Fruit fly (Drosophila melanogaster) whole organism, embryonic: ENCODE results near the gene CG11698.

ENCODE experiments used
- C15 ChIP-seq: fragments of 200-800 bp; sonication (Bioruptor generic); IDR thresholded peaks from 3 replicates; pipeline ENCODE4 v1.3.6; 2022; ENCODE audit warnings: missing biosample characterization, missing genetic modification characterization
- CG10565 ChIP-seq: fragments of 200-800 bp; sonication (Bioruptor generic); optimal IDR thresholded peaks from 3 replicates; lab custom pipeline; 2016; ENCODE audit warnings: missing biosample characterization, mild to moderate bottlenecking, missing genetic modification characterization
- CG10654 ChIP-seq: fragments of 200-800 bp; sonication (Bioruptor generic); optimal IDR thresholded peaks from 2 replicates; lab custom pipeline; 2016; ENCODE audit warnings: missing biosample characterization, missing genetic modification characterization
- CG11085 ChIP-seq: fragments of 200-800 bp; sonication (Bioruptor generic); IDR thresholded peaks from 2 replicates; pipeline ENCODE4 v1.3.6; 2022; ENCODE audit warnings: missing biosample characterization, missing genetic modification characterization
- CG12219 ChIP-seq: fragments of 200-800 bp; sonication (Bioruptor generic); optimal IDR thresholded peaks from 3 replicates; lab custom pipeline; 2018; ENCODE audit warnings: missing biosample characterization, mild to moderate bottlenecking, missing genetic modification characterization
- CG1233 ChIP-seq: fragments of 200-800 bp; sonication (Bioruptor generic); optimal IDR thresholded peaks from 4 replicates; lab custom pipeline; 2018; ENCODE audit warnings: missing biosample characterization, mild to moderate bottlenecking, missing genetic modification characterization
- CG14710 ChIP-seq: fragments of 200-800 bp; sonication (Bioruptor generic); optimal IDR thresholded peaks from 3 replicates; lab custom pipeline; 2019; ENCODE audit warnings: missing biosample characterization, mild to moderate bottlenecking, missing genetic modification characterization, moderate library complexity
- CG1603 ChIP-seq: fragments of 200-800 bp; sonication (Bioruptor generic); optimal IDR thresholded peaks from 2 replicates; lab custom pipeline; 2019; ENCODE audit warnings: missing biosample characterization, mild to moderate bottlenecking, missing genetic modification characterization, moderate library complexity
- CG2116 ChIP-seq: fragments of 200-800 bp; sonication (Bioruptor generic); optimal IDR thresholded peaks from 3 replicates; lab custom pipeline; 2018; ENCODE audit warnings: missing biosample characterization, mild to moderate bottlenecking, missing genetic modification characterization
- CG3065 ChIP-seq: fragments of 200-800 bp; sonication (Bioruptor generic); optimal IDR thresholded peaks from 2 replicates; lab custom pipeline; 2016; ENCODE audit warnings: missing biosample characterization, missing genetic modification characterization
- CG3726 ChIP-seq: fragments of 200-800 bp; sonication (Bioruptor generic); IDR thresholded peaks from 3 replicates; pipeline ENCODE4, ENCODE4 v1.3.6; 2022; ENCODE audit warnings: missing biosample characterization, missing genetic modification characterization
- CG4328 ChIP-seq: fragments of 200-800 bp; sonication (Bioruptor generic); optimal IDR thresholded peaks from 3 replicates; lab custom pipeline; 2017; ENCODE audit warnings: missing biosample characterization, missing genetic modification reagents, missing genetic modification characterization
- CG5953 ChIP-seq: fragments of 200-800 bp; sonication (Bioruptor generic); IDR thresholded peaks from 2 replicates; pipeline ENCODE4 v1.3.6; 2022; ENCODE audit warnings: missing biosample characterization, missing genetic modification characterization
- CG6683 ChIP-seq: fragments of 200-800 bp; sonication (Bioruptor generic); optimal IDR thresholded peaks from 2 replicates; lab custom pipeline; 2017; ENCODE audit warnings: missing biosample characterization, mild to moderate bottlenecking, missing genetic modification characterization, missing genetic modification reagents
- CG7839 ChIP-seq: fragments of 200-800 bp; sonication (Bioruptor generic); optimal IDR thresholded peaks from 3 replicates; lab custom pipeline; 2018; ENCODE audit warnings: missing biosample characterization, mild to moderate bottlenecking, missing genetic modification characterization, moderate library complexity
- CG9609 ChIP-seq: fragments of 200-800 bp; sonication (Bioruptor generic); optimal IDR thresholded peaks from 3 replicates; lab custom pipeline; 2016; ENCODE audit warnings: missing biosample characterization, missing genetic modification characterization
- CG9797 ChIP-seq: fragments of 200-800 bp; sonication (Bioruptor generic); optimal IDR thresholded peaks from 3 replicates; lab custom pipeline; 2018; ENCODE audit warnings: missing biosample characterization, mild to moderate bottlenecking, missing genetic modification characterization
- CG9932 ChIP-seq: fragments of 200-800 bp; sonication (Bioruptor generic); IDR thresholded peaks from 2 replicates; pipeline ENCODE4 v1.3.6; 2022; ENCODE audit warnings: missing biosample characterization, missing genetic modification characterization
- Dfd ChIP-seq, 2 experiments: fragments of >200 bp; optimal IDR thresholded peaks; 2 replicates each; lab custom pipeline; 2017; ENCODE audit warnings: missing biosample characterization in 2 of 2, missing genetic modification characterization in 2 of 2
- Dip3 ChIP-seq: fragments of 200-800 bp; sonication (Bioruptor generic); optimal IDR thresholded peaks from 3 replicates; lab custom pipeline; 2016; ENCODE audit warnings: missing biosample characterization, missing genetic modification characterization
- Ets97D ChIP-seq: fragments of 200-800 bp; sonication (Bioruptor generic); optimal IDR thresholded peaks from 3 replicates; lab custom pipeline; 2016; ENCODE audit warnings: missing biosample characterization, missing genetic modification characterization
- Fer1 ChIP-seq: fragments of 200-800 bp; sonication (Bioruptor generic); optimal IDR thresholded peaks from 2 replicates; lab custom pipeline; 2017; ENCODE audit warnings: missing biosample characterization, mild to moderate bottlenecking, missing genetic modification characterization
- H15 ChIP-seq: fragments of 200-800 bp; sonication (Bioruptor generic); IDR thresholded peaks from 3 replicates; pipeline ENCODE4 v1.3.6; 2022; ENCODE audit warnings: missing biosample characterization, missing genetic modification characterization
- HHEX ChIP-seq: fragments of 200-800 bp; sonication (Bioruptor generic); optimal IDR thresholded peaks from 3 replicates; lab custom pipeline; 2017; ENCODE audit warnings: missing biosample characterization, mild to moderate bottlenecking, missing genetic modification characterization, missing genetic modification reagents
- HLHmδ ChIP-seq: fragments of 200-800 bp; sonication (Bioruptor generic); optimal IDR thresholded peaks from 2 replicates; lab custom pipeline; 2018; ENCODE audit warnings: missing biosample characterization, mild to moderate bottlenecking, missing genetic modification characterization, moderate library complexity
- HmgD ChIP-seq: fragments of 200-800 bp; sonication (Bioruptor generic); optimal IDR thresholded peaks from 3 replicates; lab custom pipeline; 2016; ENCODE audit warnings: missing biosample characterization, missing genetic modification characterization
- MTF-1 ChIP-seq: fragments of 200-800 bp; sonication (Bioruptor generic); optimal IDR thresholded peaks from 2 replicates; lab custom pipeline; 2018; ENCODE audit warnings: missing biosample characterization, mild to moderate bottlenecking, missing genetic modification characterization, borderline replicate concordance
- Mad ChIP-seq: fragments of 200-800 bp; sonication (Bioruptor generic); optimal IDR thresholded peaks from 2 replicates; lab custom pipeline; 2016; ENCODE audit warnings: missing biosample characterization, missing genetic modification characterization
- Myb ChIP-seq: fragments of 200-800 bp; sonication (Bioruptor generic); optimal IDR thresholded peaks from 2 replicates; lab custom pipeline; 2016; ENCODE audit warnings: missing biosample characterization, missing genetic modification characterization
- Opbp ChIP-seq: fragments of 200-800 bp; sonication (Bioruptor generic); IDR thresholded peaks from 3 replicates; pipeline ENCODE4 v1.3.6; 2022; ENCODE audit warnings: missing biosample characterization, missing genetic modification characterization; ENCODE audit not compliant: partially characterized antibody
- Taf1 ChIP-seq: fragments of 200-800 bp; sonication (Bioruptor generic); IDR thresholded peaks from 2 replicates; pipeline ENCODE4 v1.3.6; 2022; ENCODE audit warnings: missing biosample characterization, missing genetic modification characterization
- Xbp1 ChIP-seq: fragments of 200-800 bp; sonication (Bioruptor generic); optimal IDR thresholded peaks from 3 replicates; lab custom pipeline; 2016; ENCODE audit warnings: missing biosample characterization, mild to moderate bottlenecking, missing genetic modification characterization
- amos ChIP-seq: fragments of 200-800 bp; sonication (Bioruptor generic); IDR thresholded peaks from 2 replicates; pipeline ENCODE4 v1.3.6; 2022; ENCODE audit warnings: missing biosample characterization, missing genetic modification characterization; ENCODE audit not compliant: partially characterized antibody
- bab2 ChIP-seq: fragments of 200-800 bp; sonication (Bioruptor generic); optimal IDR thresholded peaks from 2 replicates; lab custom pipeline; 2016; ENCODE audit warnings: missing biosample characterization, missing genetic modification characterization
- cato ChIP-seq: fragments of 200-800 bp; sonication (Bioruptor generic); optimal IDR thresholded peaks from 2 replicates; lab custom pipeline; 2016; ENCODE audit warnings: missing biosample characterization, missing genetic modification characterization, borderline replicate concordance
- chif ChIP-seq, 2 experiments: fragments of 200-800 bp; sonication (Bioruptor generic); optimal IDR thresholded peaks; 3 replicates each; lab custom pipeline; 2016; ENCODE audit warnings: missing biosample characterization in 2 of 2, missing genetic modification characterization in 2 of 2
- dimm ChIP-seq: fragments of 200-800 bp; sonication (Bioruptor generic); IDR thresholded peaks from 2 replicates; pipeline ENCODE4 v1.3.6; 2022; ENCODE audit warnings: missing biosample characterization, missing genetic modification characterization
- esg ChIP-seq: fragments of 200-800 bp; sonication (Bioruptor generic); conservative IDR thresholded peaks from 2 replicates; pipeline ENCODE4 v1.3.6; 2022; ENCODE audit warnings: missing biosample characterization, missing genetic modification characterization
- ewg ChIP-seq: fragments of 200-800 bp; sonication (Bioruptor generic); optimal IDR thresholded peaks from 3 replicates; lab custom pipeline; 2017; ENCODE audit warnings: mild to moderate bottlenecking, missing biosample characterization, missing genetic modification reagents, missing genetic modification characterization
- fd3F ChIP-seq: fragments of 200-800 bp; sonication (Bioruptor generic); optimal IDR thresholded peaks from 2 replicates; lab custom pipeline; 2018; ENCODE audit warnings: missing biosample characterization, mild to moderate bottlenecking, missing genetic modification characterization, moderate library complexity
- ind ChIP-seq: fragments of 200-800 bp; sonication (Bioruptor generic); optimal IDR thresholded peaks from 3 replicates; lab custom pipeline; 2016; ENCODE audit warnings: missing biosample characterization, missing genetic modification characterization
- lilli ChIP-seq: fragments of 200-800 bp; sonication (Bioruptor generic); optimal IDR thresholded peaks from 3 replicates; lab custom pipeline; 2016; ENCODE audit warnings: missing biosample characterization, missing genetic modification characterization
- nom ChIP-seq: fragments of 200-800 bp; sonication (Bioruptor generic); optimal IDR thresholded peaks from 2 replicates; lab custom pipeline; 2017; ENCODE audit warnings: missing biosample characterization, missing genetic modification characterization, mild to moderate bottlenecking, moderate library complexity, missing genetic modification reagents
- otp ChIP-seq: fragments of 200-800 bp; sonication (Bioruptor generic); IDR thresholded peaks from 3 replicates; pipeline ENCODE4, ENCODE4 v1.3.6; 2022; ENCODE audit warnings: missing biosample characterization, missing genetic modification characterization
- p53 ChIP-seq: fragments of 200-800 bp; sonication (Bioruptor generic); optimal IDR thresholded peaks from 2 replicates; lab custom pipeline; 2016; ENCODE audit warnings: missing biosample characterization, missing genetic modification characterization
- pb ChIP-seq: fragments of 200-800 bp; sonication (Bioruptor generic); optimal IDR thresholded peaks from 3 replicates; lab custom pipeline; 2016; ENCODE audit warnings: missing biosample characterization, missing genetic modification characterization
- ro ChIP-seq: fragments of 200-800 bp; sonication (Bioruptor generic); IDR thresholded peaks from 2 replicates; pipeline ENCODE4 v1.3.6; 2022; ENCODE audit warnings: missing biosample characterization, missing genetic modification characterization
- sens ChIP-seq: fragments of 200-800 bp; sonication (Bioruptor generic); peaks from one replicate; lab custom pipeline; 2016; ENCODE audit warnings: missing biosample characterization, missing genetic modification characterization
- seq ChIP-seq: fragments of 200-800 bp; sonication (Bioruptor generic); IDR thresholded peaks from 2 replicates; pipeline ENCODE4 v1.3.6; 2022; ENCODE audit warnings: missing biosample characterization, missing genetic modification characterization
- sug ChIP-seq: fragments of 200-800 bp; optimal IDR thresholded peaks from 2 replicates; lab custom pipeline; 2019; ENCODE audit warnings: missing biosample characterization, mild to moderate bottlenecking, missing genetic modification characterization, moderate library complexity

Gene CG11698

dm6 chr3R:8349449-8350115 is 37.6 kb downstream of the CG11698 start, which contains the start of gene Atg13 (continued):
- TF ChIP-seq CG3065 (GFP tag; lab: Kevin White, UChicago), result peak; percentile 0
- TF ChIP-seq CG5953 (GFP tag; lab: Robert Waterston, UW), result no peak
- peak; percentile 81 for TF ChIP-seq CG14710
- no peak for TF ChIP-seq CG12219 (GFP tag; lab: Kevin White, UChicago)
- TF ChIP-seq MTF-1 (GFP tag; lab: Kevin White, UChicago), result no peak
- TF ChIP-seq lilli, result peak; percentile 27
- no peak for TF ChIP-seq H15 (GFP tag; lab: Robert Waterston, UW)
- no peak for TF ChIP-seq otp (GFP tag; lab: Robert Waterston, UW)
- TF ChIP-seq esg, result no peak
- TF ChIP-seq HmgD (GFP tag; lab: Kevin White, UChicago), result no peak
- no peak for TF ChIP-seq fd3F (GFP tag; lab: Kevin White, UChicago)
- no peak for TF ChIP-seq CG3726
- no peak for TF ChIP-seq CG10654 (GFP tag; lab: Kevin White, UChicago)
- TF ChIP-seq C15, result no peak
- peak; percentile 9 for TF ChIP-seq Myb
- peak; percentile 98 for TF ChIP-seq nom
- TF ChIP-seq ro (GFP tag; lab: Robert Waterston, UW), result no peak
- TF ChIP-seq sug, result peak; percentile 59
- peak; percentile 44 for TF ChIP-seq Ets97D (GFP tag; lab: Kevin White, UChicago)
- peak; percentile 2 for TF ChIP-seq bab2 (GFP tag; lab: Kevin White, UChicago)
- TF ChIP-seq Xbp1 (GFP tag; lab: Kevin White, UChicago), result peak; percentile 72
- peak in 1 of 2 experiments; percentile 51 for TF ChIP-seq Dfd (GFP tag; optimal IDR thresholded peaks at IDR 0.05; lab: Kevin White, UChicago)
- no peak for TF ChIP-seq pb (GFP tag; lab: Kevin White, UChicago)
- peak; percentile 45 for TF ChIP-seq HLHmδ (GFP tag; lab: Kevin White, UChicago)
- no peak for TF ChIP-seq CG7839
- no peak for TF ChIP-seq ewg (GFP tag; lab: Kevin White, UChicago)
- peak; percentile 96 for TF ChIP-seq CG2116 (GFP tag; lab: Kevin White, UChicago)
- no peak for TF ChIP-seq cato
- TF ChIP-seq CG1233, result peak; percentile 10
- TF ChIP-seq sens (GFP tag; lab: Kevin White, UChicago), result peak; percentile 61
- TF ChIP-seq CG6683 (GFP tag; lab: Kevin White, UChicago), result no peak
- TF ChIP-seq seq (GFP tag; lab: Robert Waterston, UW), result no peak
- no peak for TF ChIP-seq p53 (GFP tag; lab: Kevin White, UChicago)
- no peak for TF ChIP-seq CG4328 (GFP tag; lab: Kevin White, UChicago)
- TF ChIP-seq dimm (GFP tag; lab: Robert Waterston, UW), result no peak
- TF ChIP-seq HHEX (GFP tag; lab: Kevin White, UChicago), result no peak
- peak; percentile 16 for TF ChIP-seq CG1603 (tag; lab: Kevin White, UChicago)
- TF ChIP-seq CG9609, result peak; percentile 8
- peak; percentile 28 for TF ChIP-seq CG9797 (GFP tag; lab: Kevin White, UChicago)
- TF ChIP-seq ind (GFP tag; lab: Kevin White, UChicago), result peak; percentile 22
- no peak for TF ChIP-seq Taf1 (GFP tag; lab: Robert Waterston, UW)
- no peak for TF ChIP-seq Dip3
- TF ChIP-seq CG9932 (GFP tag; lab: Robert Waterston, UW), result peak; percentile 18; the same call in 1 of the 2 replicates
- peak; percentile 30 for TF ChIP-seq Mad
- no peak for TF ChIP-seq CG11085 (GFP tag; lab: Robert Waterston, UW)
- peak in 1 of 2 experiments; percentile 38 for TF ChIP-seq chif (GFP tag; optimal IDR thresholded peaks at IDR 0.05; lab: Kevin White, UChicago)
- peak; percentile 90; the same call in 1 of the 2 replicates for TF ChIP-seq amos
- peak; percentile 12 for TF ChIP-seq Fer1 (GFP tag; lab: Kevin White, UChicago)
- no peak for TF ChIP-seq CG10565 (GFP tag; lab: Kevin White, UChicago)
- peak; percentile 85 for TF ChIP-seq Opbp (GFP tag; lab: Robert Waterston, UW)
